Worm (Caenorhabditis elegans) whole organism, L4 larva: ENCODE results near the gene ccnk-1.

Experiments used
- D1046.2 ChIP-seq: fragments of 200-800 bp; sonication (Bioruptor generic); IDR thresholded peaks from 2 replicates; pipeline ENCODE4 v1.3.6; 2022; ENCODE audit warnings: missing genetic modification characterization, missing compliant biosample characterization
- F26F4.8 ChIP-seq: fragments of 200-800 bp; sonication (Bioruptor generic); conservative IDR thresholded peaks from 2 replicates; pipeline ENCODE4 v1.3.6; 2022; ENCODE audit warnings: missing genetic modification characterization, missing compliant biosample characterization
- F49E8.2 ChIP-seq: sonication (generic microtip); optimal IDR thresholded peaks from 2 replicates; lab custom pipeline; 2016; ENCODE audit warnings: missing compliant biosample characterization, mild to moderate bottlenecking, missing genetic modification characterization, borderline replicate concordance
- T20F7.1 ChIP-seq: fragments of 200-800 bp; sonication (Bioruptor generic); optimal IDR thresholded peaks from 2 replicates; lab custom pipeline; 2018; ENCODE audit warnings: mild to moderate bottlenecking, missing genetic modification characterization, missing compliant biosample characterization
- Y5F2A.4 ChIP-seq: fragments of 200-800 bp; sonication (Bioruptor generic); optimal IDR thresholded peaks from 2 replicates; lab custom pipeline; 2018; ENCODE audit warnings: mild to moderate bottlenecking, missing genetic modification characterization, missing compliant biosample characterization
- aha-1 ChIP-seq: fragments of 150-350 bp; peaks from one replicate; lab custom pipeline; 2014; ENCODE audit warnings: missing biosample characterization, missing genetic modification characterization
- aly-2 ChIP-seq: sonication (generic microtip); optimal IDR thresholded peaks from 2 replicates; lab custom pipeline; 2018; ENCODE audit warnings: missing biosample characterization, missing genetic modification characterization
- ceh-44 ChIP-seq: fragments of 200-800 bp; sonication (Bioruptor generic); IDR thresholded peaks from 2 replicates; pipeline ENCODE4 v1.3.6; 2022; ENCODE audit warnings: missing genetic modification reagents, missing genetic modification characterization, missing compliant biosample characterization
- ceh-62 ChIP-seq: sonication (generic microtip); optimal IDR thresholded peaks from 2 replicates; lab custom pipeline; 2017; ENCODE audit warnings: missing biosample characterization, missing genetic modification characterization
- ceh-82 ChIP-seq: sonication (generic microtip); optimal IDR thresholded peaks from 2 replicates; lab custom pipeline; 2017; ENCODE audit warnings: missing biosample characterization, missing genetic modification characterization
- daf-8 ChIP-seq: fragments of 200-800 bp; sonication (Bioruptor generic); IDR thresholded peaks from 2 replicates; pipeline ENCODE4 v1.3.6; 2022; ENCODE audit warnings: missing genetic modification characterization, missing compliant biosample characterization
- dve-1 ChIP-seq: sonication (generic microtip); optimal IDR thresholded peaks from 2 replicates; lab custom pipeline; 2017; ENCODE audit warnings: antibody characterized with exemption, mild to moderate bottlenecking, missing genetic modification characterization, missing compliant biosample characterization; ENCODE audit not compliant: insufficient read depth
- egl-43 ChIP-seq: fragments of 200-800 bp; sonication (Bioruptor generic); IDR thresholded peaks from 2 replicates; pipeline ENCODE4 v1.3.6; 2022; ENCODE audit warnings: missing genetic modification reagents, missing genetic modification characterization, missing compliant biosample characterization
- fkh-10 ChIP-seq: fragments of 150-350 bp; optimal IDR thresholded peaks from 2 replicates; lab custom pipeline; 2014; ENCODE audit warnings: missing biosample characterization, missing genetic modification reagents, missing genetic modification characterization
- fos-1 ChIP-seq: fragments of 150-350 bp; optimal IDR thresholded peaks from 2 replicates; lab custom pipeline; 2014; ENCODE audit warnings: missing biosample characterization, missing genetic modification characterization
- hlh-11 ChIP-seq: fragments of 200-800 bp; sonication (Bioruptor generic); optimal IDR thresholded peaks from 2 replicates; lab custom pipeline; 2018; ENCODE audit warnings: mild to moderate bottlenecking, missing genetic modification characterization, missing compliant biosample characterization
- hlh-30 ChIP-seq: sonication (generic microtip); optimal IDR thresholded peaks from 2 replicates; lab custom pipeline; 2017; ENCODE audit warnings: antibody characterized with exemption, mild to moderate bottlenecking, missing genetic modification characterization, missing compliant biosample characterization; ENCODE audit not compliant: insufficient read depth
- lin-29 ChIP-seq: fragments of 200-800 bp; sonication (Bioruptor generic); IDR thresholded peaks from 2 replicates; pipeline ENCODE4 v1.3.6; 2022; ENCODE audit warnings: missing genetic modification reagents, missing genetic modification characterization, missing compliant biosample characterization
- lin-38 ChIP-seq: fragments of 200-800 bp; sonication (Bioruptor generic); IDR thresholded peaks from 2 replicates; pipeline ENCODE4 v1.3.6; 2022; ENCODE audit warnings: missing genetic modification reagents, missing genetic modification characterization, missing compliant biosample characterization
- lin-39 ChIP-seq: fragments of 150-350 bp; optimal IDR thresholded peaks from 2 replicates; lab custom pipeline; 2014; ENCODE audit warnings: missing biosample characterization, missing genetic modification reagents, missing genetic modification characterization
- lir-3 ChIP-seq: sonication (generic microtip); optimal IDR thresholded peaks from 2 replicates; lab custom pipeline; 2016; ENCODE audit warnings: mild to moderate bottlenecking, missing genetic modification characterization, missing compliant biosample characterization
- madf-5 ChIP-seq, 2 experiments: fragments of 200-800 bp; sonication (Bioruptor generic); IDR thresholded peaks; 2 replicates each; pipeline ENCODE4 v1.3.6; 2022; ENCODE audit warnings: missing compliant biosample characterization in 2 of 2, missing genetic modification characterization in 2 of 2
- madf-9 ChIP-seq: fragments of 200-800 bp; sonication (Bioruptor generic); conservative IDR thresholded peaks from 2 replicates; pipeline ENCODE4 v1.3.6; 2022; ENCODE audit warnings: missing genetic modification reagents, missing genetic modification characterization, missing compliant biosample characterization
- nhr-10 ChIP-seq: fragments of 150-350 bp; optimal IDR thresholded peaks from 2 replicates; lab custom pipeline; 2014; ENCODE audit warnings: missing biosample characterization, missing genetic modification characterization
- nhr-25 ChIP-seq: sonication (generic microtip); optimal IDR thresholded peaks from 2 replicates; lab custom pipeline; 2017; ENCODE audit warnings: missing genetic modification characterization, mild to moderate bottlenecking, missing compliant biosample characterization, antibody characterized with exemption, moderate library complexity, borderline replicate concordance; ENCODE audit not compliant: insufficient read depth
- nhr-48 ChIP-seq: sonication (generic microtip); optimal IDR thresholded peaks from 2 replicates; lab custom pipeline; 2016; ENCODE audit warnings: mild to moderate bottlenecking, missing genetic modification characterization, missing compliant biosample characterization
- pha-4 ChIP-seq, 2 experiments: fragments of 150-350 bp in 1 of 2; fragments of 200-800 bp in 1 of 2; sonication (Bioruptor generic) in 1 of 2; IDR thresholded peaks in 1 of 2; optimal IDR thresholded peaks in 1 of 2; 2 replicates each; pipeline versions ENCODE4 v1.3.6 to Lab custom; 2014 to 2022; ENCODE audit warnings: missing genetic modification characterization in 2 of 2, missing genetic modification reagents in 2 of 2, missing biosample characterization in 1 of 2, missing compliant biosample characterization in 1 of 2
- pqm-1 ChIP-seq: sonication (generic microtip); optimal IDR thresholded peaks from 2 replicates; lab custom pipeline; 2017; ENCODE audit warnings: missing biosample characterization, missing genetic modification characterization
- sdz-12 ChIP-seq: fragments of 200-800 bp; sonication (Bioruptor generic); optimal IDR thresholded peaks from 2 replicates; lab custom pipeline; 2018; ENCODE audit warnings: mild to moderate bottlenecking, missing genetic modification characterization, missing compliant biosample characterization
- spr-3 ChIP-seq: fragments of 200-800 bp; sonication (Bioruptor generic); optimal IDR thresholded peaks from 2 replicates; lab custom pipeline; 2018; ENCODE audit warnings: mild to moderate bottlenecking, missing genetic modification characterization, missing compliant biosample characterization
- vab-7 ChIP-seq: fragments of 200-800 bp; sonication (Bioruptor generic); IDR thresholded peaks from 2 replicates; pipeline ENCODE4 v1.3.6; 2022; ENCODE audit warnings: missing genetic modification reagents, missing genetic modification characterization, missing compliant biosample characterization
- zfp-2 ChIP-seq: sonication (generic microtip); optimal IDR thresholded peaks from 2 replicates; lab custom pipeline; 2016; ENCODE audit warnings: mild to moderate bottlenecking, missing genetic modification characterization, missing compliant biosample characterization
- zip-2 ChIP-seq: fragments of 150-350 bp; optimal IDR thresholded peaks from 2 replicates; lab custom pipeline; 2014; ENCODE audit warnings: missing biosample characterization, missing genetic modification characterization
- ztf-7 ChIP-seq: fragments of 150-350 bp; optimal IDR thresholded peaks from 2 replicates; lab custom pipeline; 2014; ENCODE audit warnings: missing biosample characterization, missing genetic modification characterization

Gene ccnk-1

DNA sequence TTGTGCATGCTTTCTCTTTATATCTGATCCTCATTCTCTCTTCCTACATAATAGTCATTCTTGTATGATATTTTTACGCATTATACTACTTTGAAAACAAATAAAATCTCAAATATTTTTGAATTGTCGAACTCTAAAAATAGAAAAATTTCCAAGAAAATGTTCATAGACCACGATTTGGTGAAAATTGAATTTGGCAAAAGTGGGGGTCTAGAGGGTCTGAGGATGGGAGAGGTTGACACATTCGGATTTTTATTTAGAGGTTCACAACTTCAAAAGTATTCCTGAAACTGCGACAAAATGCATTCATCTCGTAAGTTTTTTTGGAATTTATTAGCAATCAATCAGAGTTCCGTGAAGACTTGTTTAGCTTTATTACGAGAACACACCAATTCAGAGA, 12.4 kb upstream of the ccnk-1 start, which contains the start of gene glb-22:
glb-22 (plus strand) TSS at position 301 of the 400 bp plus-strand sequence.
- TF ChIP-seq zfp-2 (no peak), vab-7 (no peak), F26F4.8 (no peak), sdz-12 (GFP tag; lab: Kevin White, UChicago) (no peak), ztf-7 (tag; lab: Kevin White, UChicago) (no peak), Y5F2A.4 (no peak), pha-4 (GFP tag; IDR thresholded peaks at IDR 0.05; lab: Robert Waterston, UW) (no peak), pha-4 (tag; optimal IDR thresholded peaks at IDR 0.05; lab: Kevin White, UChicago) (no peak), madf-9 (GFP tag; lab: Robert Waterston, UW) (no peak)
- TF ChIP-seq, all 104 proteins: peak for 0

ce11 chrV:14603755-14604154, 8.6 kb upstream of the ccnk-1 start:
- TF ChIP-seq hlh-30 (tag; lab: Kevin White, UChicago) (no peak), egl-43 (GFP tag; lab: Robert Waterston, UW) (no peak), D1046.2 (GFP tag; lab: Robert Waterston, UW) (no peak), sdz-12 (GFP tag; lab: Kevin White, UChicago) (no peak), lin-38 (GFP tag; lab: Robert Waterston, UW) (no peak), lin-39 (tag; lab: Kevin White, UChicago) (no peak)

DNA sequence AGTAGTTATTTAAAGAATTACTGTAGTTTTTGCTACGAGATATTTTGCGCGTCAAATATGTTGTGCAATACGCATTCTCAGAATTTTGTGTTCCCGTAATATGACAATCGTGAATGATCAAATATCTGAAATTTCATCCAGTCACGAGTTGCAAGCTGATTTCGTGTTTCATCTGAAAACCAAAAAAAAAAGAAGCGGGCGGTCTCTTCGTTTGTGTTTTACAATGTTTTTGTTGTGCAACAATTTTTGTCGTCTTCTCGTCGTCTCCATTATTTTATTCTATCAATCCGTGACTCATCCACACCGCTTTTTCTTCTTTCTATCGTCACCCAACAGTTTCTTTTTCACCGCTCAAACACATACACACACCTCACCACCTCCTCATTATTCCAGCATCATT, 2.7 kb upstream of the ccnk-1 start, which contains the start of gene R11H6.4:
R11H6.4 (plus strand) TSS at position 301 of the 400 bp plus-strand sequence.
- TF ChIP-seq zip-2 (tag; lab: Kevin White, UChicago) (no peak), lin-29 (GFP tag; lab: Robert Waterston, UW) (no peak), pha-4 (GFP tag; IDR thresholded peaks at IDR 0.05; lab: Robert Waterston, UW) (no peak), pha-4 (tag; optimal IDR thresholded peaks at IDR 0.05; lab: Kevin White, UChicago) (no peak), dve-1 (no peak), fkh-10 (GFP tag; lab: Kevin White, UChicago) (no peak)
- TF ChIP-seq, all 104 proteins: peak for 0

DNA sequence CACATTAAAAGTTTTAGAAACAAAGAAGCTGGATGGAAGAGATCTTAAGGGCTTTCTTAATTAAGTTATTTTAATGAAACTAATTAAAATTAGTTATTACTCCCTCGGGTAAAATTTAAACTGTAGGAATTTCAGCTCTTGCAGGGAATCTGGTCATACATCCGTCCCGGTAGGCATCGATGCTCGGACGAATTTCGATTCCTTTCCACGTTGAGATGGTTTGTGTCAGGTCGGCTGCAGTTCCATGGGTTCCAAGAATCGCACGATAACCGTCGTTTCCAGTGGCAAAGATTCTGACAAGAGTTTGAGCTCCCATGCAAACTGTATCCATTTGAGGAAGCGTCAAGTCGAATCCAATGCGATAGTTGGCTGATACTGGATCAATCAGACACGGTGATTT, 1.6 kb upstream of the ccnk-1 start:
- TF ChIP-seq madf-5 (GFP tag; IDR thresholded peaks at IDR 0.05; lab: Robert Waterston, UW) (no peak), aha-1 (tag; lab: Kevin White, UChicago) (peak; percentile 57)
- TF ChIP-seq, all 104 proteins: peak for 1

DNA sequence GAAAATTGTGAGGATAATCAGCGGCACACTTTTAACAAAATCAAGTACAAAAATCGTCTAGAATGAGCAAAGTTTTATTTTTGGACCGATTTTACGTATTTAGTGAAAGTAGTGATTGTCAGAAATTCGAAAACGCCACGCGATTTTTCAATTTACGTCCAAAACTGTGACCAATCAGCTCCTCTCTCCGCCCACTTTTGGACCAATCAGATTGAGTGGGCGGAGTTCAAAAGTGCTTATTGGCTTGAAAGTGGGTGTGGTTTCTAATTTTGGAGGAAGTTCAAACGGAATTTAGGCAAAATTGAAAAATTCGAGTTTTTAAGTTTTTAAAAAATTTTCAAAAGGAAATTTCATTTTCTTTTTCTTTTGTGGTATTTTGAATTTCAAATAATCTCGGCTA, 2.1 kb downstream of the ccnk-1 start:
- TF ChIP-seq ztf-7 (tag; lab: Kevin White, UChicago) (no peak), daf-8 (GFP tag; lab: Robert Waterston, UW) (no peak), lir-3 (tag; lab: Kevin White, UChicago) (no peak), madf-9 (GFP tag; lab: Robert Waterston, UW) (no peak), F49E8.2 (tag; lab: Kevin White, UChicago) (no peak), T20F7.1 (no peak), nhr-48 (no peak), hlh-11 (tag; lab: Kevin White, UChicago) (no peak), nhr-10 (no peak), nhr-25 (tag; lab: Kevin White, UChicago) (no peak), dve-1 (no peak), zip-2 (tag; lab: Kevin White, UChicago) (no peak), ceh-82 (no peak), fos-1 (no peak), aly-2 (tag; lab: Kevin White, UChicago) (no peak), pqm-1 (tag; lab: Kevin White, UChicago) (no peak), ceh-44 (GFP tag; lab: Robert Waterston, UW) (no peak), spr-3 (GFP tag; lab: Kevin White, UChicago) (no peak), ceh-62 (no peak)
